Fruit fly (Drosophila melanogaster): ENCODE results near the gene SIFaR.

SIFaR gene

dm6 chr3R:21254296-21254695 is 39.5 kb downstream of the SIFaR start (continued):
- TF ChIP-seq vri (GFP tag; optimal IDR thresholded peaks at IDR 0.05) (no peak), CG6276 (GFP tag; optimal IDR thresholded peaks at IDR 0.05) (peak; percentile 7), dsx (GFP tag; optimal IDR thresholded peaks at IDR 0.05; ENCODE audit: poor library complexity, severe bottlenecking) (no peak), fd59A (GFP tag; optimal IDR thresholded peaks at IDR 0.05) (no peak), Blimp-1 (GFP tag; optimal IDR thresholded peaks at IDR 0.05) (no peak), fd85E (GFP tag; optimal IDR thresholded peaks at IDR 0.05) (no peak)

DNA sequence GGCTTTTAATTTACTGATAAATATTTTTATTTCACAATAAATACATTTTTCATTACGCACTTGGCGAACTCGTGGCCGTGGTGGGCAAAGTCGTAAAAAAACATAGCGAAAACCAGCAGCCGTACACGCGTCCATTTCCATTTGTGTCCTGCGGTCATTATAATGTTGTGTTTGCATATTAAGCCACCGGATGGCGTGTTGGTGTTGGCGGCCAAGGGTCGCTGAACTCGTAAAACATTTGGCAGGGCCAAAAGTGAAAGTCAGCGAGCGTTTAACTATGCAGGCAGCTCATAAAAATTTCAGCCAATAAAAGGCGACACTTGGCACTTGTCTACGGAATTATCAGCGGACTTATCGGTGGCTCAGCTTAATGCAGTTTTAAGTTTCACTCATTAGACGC is 41.3 kb downstream of the SIFaR start:
- no peak for TF ChIP-seq CG16779 (tag; optimal IDR thresholded peaks at IDR 0.05)
- TF ChIP-seq CG9139 (GFP tag; optimal IDR thresholded peaks at IDR 0.05) = no peak
- TF ChIP-seq CG3032 (tag; optimal IDR thresholded peaks at IDR 0.05) = no peak
- TF ChIP-seq Hr38 (GFP tag; optimal IDR thresholded peaks at IDR 0.05) = no peak
- TF ChIP-seq lz (GFP tag; optimal IDR thresholded peaks at IDR 0.05) = no peak
- no peak for TF ChIP-seq OdsH (GFP tag; optimal IDR thresholded peaks at IDR 0.05)

dm6 chr3R:21246492-21247061 is 47.2 kb downstream of the SIFaR start, which contains the start of gene ETHR:
Gene ETHR, plus strand, starts transcription at chr3R:21247011.
- TF ChIP-seq fd85E (GFP tag; optimal IDR thresholded peaks at IDR 0.05) (no peak), spab (GFP tag; optimal IDR thresholded peaks at IDR 0.05) (no peak), CG31627 (GFP tag; optimal IDR thresholded peaks at IDR 0.05) (no peak), fkh (GFP tag; optimal IDR thresholded peaks at IDR 0.05) (peak; percentile 15), achi (GFP tag; optimal IDR thresholded peaks at IDR 0.05) (peak; percentile 3), CG10631 (GFP tag; optimal IDR thresholded peaks at IDR 0.05) (no peak), pdm3 (GFP tag; optimal IDR thresholded peaks at IDR 0.05) (peak; percentile 26), CG6163 (GFP tag; IDR thresholded peaks at IDR 0.05) (peak; percentile 50; the same call in 2 of the 3 replicates), lz (GFP tag; optimal IDR thresholded peaks at IDR 0.05) (no peak), Eip75B (GFP tag; optimal IDR thresholded peaks at IDR 0.05) (no peak), Hr4 (GFP tag; optimal IDR thresholded peaks at IDR 0.05) (peak; percentile 31), Hr38 (GFP tag; optimal IDR thresholded peaks at IDR 0.05) (no peak), Sox102F (GFP tag; optimal IDR thresholded peaks at IDR 0.05) (no peak), CG6792 (GFP tag; optimal IDR thresholded peaks at IDR 0.05) (peak; percentile 1), ss (GFP tag; optimal IDR thresholded peaks at IDR 0.05) (no peak), Eip78C (GFP tag) (peak; percentile 84), topi (GFP tag; optimal IDR thresholded peaks at IDR 0.05) (no peak), cyc (GFP tag; optimal IDR thresholded peaks at IDR 0.05) (no peak), Ets96B (tag; optimal IDR thresholded peaks at IDR 0.05) (no peak), Eip93F (GFP tag; optimal IDR thresholded peaks at IDR 0.05) (no peak), Lpt (GFP tag; optimal IDR thresholded peaks at IDR 0.05) (no peak), CG10669 (GFP tag; optimal IDR thresholded peaks at IDR 0.05) (no peak), net (GFP tag; optimal IDR thresholded peaks at IDR 0.05) (peak; percentile 29), Hr39 (GFP tag; optimal IDR thresholded peaks at IDR 0.05) (no peak), acj6 (GFP tag; optimal IDR thresholded peaks at IDR 0.05) (no peak), CG32006 (GFP tag; optimal IDR thresholded peaks at IDR 0.05) (peak; percentile 8), CG16779 (tag; optimal IDR thresholded peaks at IDR 0.05) (peak; percentile 86), svp (GFP tag) (no peak), Gug (GFP tag; IDR thresholded peaks at IDR 0.05) (no peak), CG11294 (GFP tag; IDR thresholded peaks at IDR 0.05) (peak; percentile 9; the same call in 1 of the 2 replicates), CG34406 (GFP tag; optimal IDR thresholded peaks at IDR 0.05) (peak; percentile 28), CG6276 (GFP tag; optimal IDR thresholded peaks at IDR 0.05) (peak; percentile 2), Met (GFP tag; optimal IDR thresholded peaks at IDR 0.05) (peak; percentile 4), eg (GFP tag; IDR thresholded peaks at IDR 0.05) (0 out of 3 replicates have a peak, but pooled peaks have one; percentile 37), dsx (GFP tag; optimal IDR thresholded peaks at IDR 0.05; ENCODE audit: poor library complexity, severe bottlenecking) (no peak), CG9139 (GFP tag; optimal IDR thresholded peaks at IDR 0.05) (no peak), CG8119 (GFP tag; IDR thresholded peaks at IDR 0.05) (peak; percentile 31; the same call in 1 of the 3 replicates), CG3919 (GFP tag; optimal IDR thresholded peaks at IDR 0.05) (peak; percentile 15), CG6808 (GFP tag; optimal IDR thresholded peaks at IDR 0.05) (no peak), CG15336 (GFP tag; IDR thresholded peaks at IDR 0.05) (no peak), vri (GFP tag; optimal IDR thresholded peaks at IDR 0.05) (peak; percentile 93), CG7368 (GFP tag; optimal IDR thresholded peaks at IDR 0.05) (no peak), CG1621 (tag; optimal IDR thresholded peaks at IDR 0.05) (no peak)

Measured in whole organism, prepupa.